Fruit fly (Drosophila melanogaster) whole organism, embryonic: ENCODE results near the gene gb.

Experiments
- Abd-B ChIP-seq: fragments of 200-800 bp; sonication (Bioruptor generic); optimal IDR thresholded peaks from 2 replicates; lab custom pipeline; 2018; ENCODE audit warnings: missing biosample characterization, mild to moderate bottlenecking, missing genetic modification characterization, moderate library complexity
- Atf3 ChIP-seq: fragments of 200-800 bp; sonication (Bioruptor generic); optimal IDR thresholded peaks from 3 replicates; lab custom pipeline; 2016; ENCODE audit warnings: missing biosample characterization, missing genetic modification characterization
- Awh ChIP-seq: fragments of 200-800 bp; sonication (Bioruptor generic); IDR thresholded peaks from 2 replicates; pipeline ENCODE4, ENCODE4 v1.3.6; 2022; ENCODE audit warnings: missing biosample characterization, missing genetic modification characterization
- CG1024 ChIP-seq: fragments of 200-800 bp; sonication (Bioruptor generic); IDR thresholded peaks from 2 replicates; pipeline ENCODE4 v1.3.6; 2022; ENCODE audit warnings: missing biosample characterization, missing genetic modification characterization
- CG11093 ChIP-seq: fragments of 200-800 bp; sonication (Bioruptor generic); IDR thresholded peaks from 3 replicates; pipeline ENCODE4 v1.3.6; 2022; ENCODE audit warnings: missing biosample characterization, missing genetic modification characterization
- CG12219 ChIP-seq: fragments of 200-800 bp; sonication (Bioruptor generic); optimal IDR thresholded peaks from 3 replicates; lab custom pipeline; 2018; ENCODE audit warnings: missing biosample characterization, mild to moderate bottlenecking, missing genetic modification characterization
- CG14050 ChIP-seq: fragments of 200-800 bp; sonication (Bioruptor generic); IDR thresholded peaks from 3 replicates; pipeline ENCODE4 v1.3.6; 2022; ENCODE audit warnings: missing biosample characterization, missing genetic modification characterization
- CG14710 ChIP-seq: fragments of 200-800 bp; sonication (Bioruptor generic); optimal IDR thresholded peaks from 3 replicates; lab custom pipeline; 2019; ENCODE audit warnings: missing biosample characterization, mild to moderate bottlenecking, missing genetic modification characterization, moderate library complexity
- CG15601 ChIP-seq: fragments of 200-800 bp; sonication (Bioruptor generic); optimal IDR thresholded peaks from 3 replicates; lab custom pipeline; 2019; ENCODE audit warnings: missing biosample characterization, mild to moderate bottlenecking, missing genetic modification characterization, moderate library complexity
- CG15696 ChIP-seq: fragments of 200-800 bp; sonication (Bioruptor generic); optimal IDR thresholded peaks from 2 replicates; lab custom pipeline; 2019; ENCODE audit warnings: missing biosample characterization, mild to moderate bottlenecking, missing genetic modification characterization, moderate library complexity
- CG1603 ChIP-seq: fragments of 200-800 bp; sonication (Bioruptor generic); optimal IDR thresholded peaks from 2 replicates; lab custom pipeline; 2019; ENCODE audit warnings: missing biosample characterization, mild to moderate bottlenecking, missing genetic modification characterization, moderate library complexity
- CG17361 ChIP-seq: fragments of 200-800 bp; sonication (Bioruptor generic); IDR thresholded peaks from 3 replicates; pipeline ENCODE4 v1.3.6; 2022; ENCODE audit warnings: missing biosample characterization, missing genetic modification characterization
- CG17612 ChIP-seq: fragments of 200-800 bp; sonication (Bioruptor generic); IDR thresholded peaks from 2 replicates; pipeline ENCODE4 v1.3.6; 2022; ENCODE audit warnings: missing biosample characterization, missing genetic modification characterization
- CG17829 ChIP-seq: fragments of 200-800 bp; optimal IDR thresholded peaks from 2 replicates; lab custom pipeline; 2019; ENCODE audit warnings: missing biosample characterization, mild to moderate bottlenecking, missing genetic modification characterization, moderate library complexity
- CG2678 ChIP-seq: fragments of 200-800 bp; sonication (Bioruptor generic); optimal IDR thresholded peaks from 3 replicates; lab custom pipeline; 2019; ENCODE audit warnings: missing biosample characterization, mild to moderate bottlenecking, missing genetic modification characterization, moderate library complexity
- CG2712 ChIP-seq: fragments of 200-800 bp; optimal IDR thresholded peaks from 3 replicates; lab custom pipeline; 2019; ENCODE audit warnings: missing biosample characterization, mild to moderate bottlenecking, missing genetic modification characterization, moderate library complexity
- CG2875 ChIP-seq: fragments of 200-800 bp; sonication (Bioruptor generic); optimal IDR thresholded peaks from 2 replicates; lab custom pipeline; 2017; ENCODE audit warnings: missing biosample characterization, mild to moderate bottlenecking, missing genetic modification characterization, missing genetic modification reagents
- CG4360 ChIP-seq: fragments of 200-800 bp; sonication (Bioruptor generic); IDR thresholded peaks from 2 replicates; pipeline ENCODE4 v1.3.6; 2022; ENCODE audit warnings: missing biosample characterization, missing genetic modification characterization
- CG9727 ChIP-seq: fragments of 200-800 bp; sonication (Bioruptor generic); optimal IDR thresholded peaks from 3 replicates; lab custom pipeline; 2017; ENCODE audit warnings: missing biosample characterization, mild to moderate bottlenecking, missing genetic modification characterization
- CTCF ChIP-seq: fragments of 200-800 bp; sonication (Bioruptor generic); optimal IDR thresholded peaks from 2 replicates; lab custom pipeline; 2017; ENCODE audit warnings: missing biosample characterization, mild to moderate bottlenecking, missing genetic modification characterization, moderate library complexity
- Gsc ChIP-seq: fragments of 200-800 bp; sonication (Bioruptor generic); IDR thresholded peaks from 2 replicates; pipeline ENCODE4 v1.3.6; 2022; ENCODE audit warnings: missing biosample characterization, missing genetic modification characterization
- HLH4C ChIP-seq: fragments of 200-800 bp; sonication (Bioruptor generic); IDR thresholded peaks from 3 replicates; pipeline ENCODE4 v1.3.6; 2022; ENCODE audit warnings: missing biosample characterization, missing genetic modification characterization; ENCODE audit not compliant: partially characterized antibody
- Hand ChIP-seq: fragments of 200-800 bp; sonication (Bioruptor generic); optimal IDR thresholded peaks from 2 replicates; lab custom pipeline; 2017; ENCODE audit warnings: mild to moderate bottlenecking, missing biosample characterization, missing genetic modification reagents, missing genetic modification characterization
- Hr51 ChIP-seq, 2 experiments: fragments of 200-800 bp; sonication (Bioruptor generic); optimal IDR thresholded peaks; 2 replicates in 1 of 2; 3 replicates in 1 of 2; lab custom pipeline; 2016 to 2018; ENCODE audit warnings: missing biosample characterization in 2 of 2, missing genetic modification characterization in 2 of 2, mild to moderate bottlenecking in 1 of 2, moderate library complexity in 1 of 2
- NfI ChIP-seq: fragments of 200-800 bp; sonication (Bioruptor generic); optimal IDR thresholded peaks from 3 replicates; lab custom pipeline; 2018; ENCODE audit warnings: missing biosample characterization, mild to moderate bottlenecking, missing genetic modification characterization, moderate library complexity
- Scr ChIP-seq: fragments of 200-800 bp; sonication (Bioruptor generic); IDR thresholded peaks from 2 replicates; pipeline ENCODE4 v1.3.6; 2022; ENCODE audit warnings: missing biosample characterization, missing genetic modification characterization; ENCODE audit not compliant: partially characterized antibody
- Sry-δ ChIP-seq: fragments of 200-800 bp; sonication (Bioruptor generic); optimal IDR thresholded peaks from 2 replicates; lab custom pipeline; 2016; ENCODE audit warnings: missing biosample characterization, missing genetic modification characterization
- Xbp1 ChIP-seq: fragments of 200-800 bp; sonication (Bioruptor generic); optimal IDR thresholded peaks from 3 replicates; lab custom pipeline; 2016; ENCODE audit warnings: missing biosample characterization, mild to moderate bottlenecking, missing genetic modification characterization
- amos ChIP-seq: fragments of 200-800 bp; sonication (Bioruptor generic); IDR thresholded peaks from 2 replicates; pipeline ENCODE4 v1.3.6; 2022; ENCODE audit warnings: missing biosample characterization, missing genetic modification characterization; ENCODE audit not compliant: partially characterized antibody
- ap ChIP-seq: fragments of 200-800 bp; sonication (Bioruptor generic); IDR thresholded peaks from 2 replicates; pipeline ENCODE4 v1.3.6; 2022; ENCODE audit warnings: missing biosample characterization, missing genetic modification characterization
- bigmax ChIP-seq: fragments of 200-800 bp; sonication (Bioruptor generic); optimal IDR thresholded peaks from 2 replicates; lab custom pipeline; 2018; ENCODE audit warnings: missing biosample characterization, mild to moderate bottlenecking, missing genetic modification characterization
- bsh ChIP-seq, 2 experiments: fragments of 200-800 bp; sonication (Bioruptor generic); optimal IDR thresholded peaks; 2 replicates each; lab custom pipeline; 2017 to 2018; ENCODE audit warnings: mild to moderate bottlenecking in 2 of 2, missing biosample characterization in 2 of 2, missing genetic modification characterization in 2 of 2, moderate library complexity in 1 of 2
- dati ChIP-seq: fragments of 200-800 bp; sonication (Bioruptor generic); IDR thresholded peaks from 2 replicates; pipeline ENCODE4 v1.3.6; 2022; ENCODE audit warnings: missing biosample characterization, missing genetic modification characterization
- esg ChIP-seq: fragments of 200-800 bp; sonication (Bioruptor generic); conservative IDR thresholded peaks from 2 replicates; pipeline ENCODE4 v1.3.6; 2022; ENCODE audit warnings: missing biosample characterization, missing genetic modification characterization
- ewg ChIP-seq: fragments of 200-800 bp; sonication (Bioruptor generic); optimal IDR thresholded peaks from 3 replicates; lab custom pipeline; 2017; ENCODE audit warnings: mild to moderate bottlenecking, missing biosample characterization, missing genetic modification reagents, missing genetic modification characterization
- gcm ChIP-seq: fragments of 200-800 bp; sonication (Bioruptor generic); optimal IDR thresholded peaks from 2 replicates; lab custom pipeline; 2019; ENCODE audit warnings: missing biosample characterization, mild to moderate bottlenecking, missing genetic modification characterization, moderate library complexity
- gem ChIP-seq: fragments of 200-800 bp; sonication (Bioruptor generic); optimal IDR thresholded peaks from 2 replicates; lab custom pipeline; 2019; ENCODE audit warnings: missing biosample characterization, mild to moderate bottlenecking, missing genetic modification characterization, moderate library complexity
- nmo ChIP-seq: fragments of 200-800 bp; sonication (Bioruptor generic); optimal IDR thresholded peaks from 2 replicates; lab custom pipeline; 2018; ENCODE audit warnings: missing biosample characterization, mild to moderate bottlenecking, missing genetic modification characterization, moderate library complexity
- nom ChIP-seq: fragments of 200-800 bp; sonication (Bioruptor generic); optimal IDR thresholded peaks from 2 replicates; lab custom pipeline; 2017; ENCODE audit warnings: missing biosample characterization, missing genetic modification characterization, mild to moderate bottlenecking, moderate library complexity, missing genetic modification reagents
- peb ChIP-seq: fragments of 200-800 bp; sonication (Bioruptor generic); IDR thresholded peaks from 2 replicates; pipeline ENCODE4 v1.3.6; 2022; ENCODE audit warnings: missing biosample characterization, missing genetic modification characterization
- prd ChIP-seq, 3 experiments: fragments of >200 bp in 2 of 3; fragments of 200-800 bp in 1 of 3; sonication (Bioruptor generic) in 1 of 3; optimal IDR thresholded peaks in 2 of 3; IDR thresholded peaks in 1 of 3; 2 replicates in 2 of 3; 3 replicates in 1 of 3; pipeline versions ENCODE4 v1.3.6 to Lab custom; 2017 to 2022; ENCODE audit warnings: missing biosample characterization in 1 of 3, missing genetic modification characterization in 1 of 3
- pros ChIP-seq: fragments of 200-800 bp; sonication (Bioruptor generic); optimal IDR thresholded peaks from 3 replicates; lab custom pipeline; 2019; ENCODE audit warnings: missing biosample characterization, mild to moderate bottlenecking, missing genetic modification characterization, moderate library complexity
- sd ChIP-seq: fragments of 200-800 bp; sonication (Bioruptor generic); optimal IDR thresholded peaks from 3 replicates; lab custom pipeline; 2018; ENCODE audit warnings: missing biosample characterization, mild to moderate bottlenecking, missing genetic modification characterization, moderate library complexity
- sima ChIP-seq: fragments of 200-800 bp; sonication (Bioruptor generic); optimal IDR thresholded peaks from 2 replicates; lab custom pipeline; 2016; ENCODE audit warnings: missing biosample characterization, missing genetic modification characterization
- sob ChIP-seq: fragments of 200-800 bp; sonication (Bioruptor generic); IDR thresholded peaks from 2 replicates; pipeline ENCODE4 v1.3.6; 2022; ENCODE audit warnings: missing biosample characterization, missing genetic modification characterization
- tx ChIP-seq: fragments of 200-800 bp; sonication (Bioruptor generic); optimal IDR thresholded peaks from 2 replicates; lab custom pipeline; 2016; ENCODE audit warnings: missing biosample characterization, missing genetic modification characterization
- vnd ChIP-seq: fragments of 200-800 bp; sonication (Bioruptor generic); IDR thresholded peaks from 3 replicates; pipeline ENCODE4 v1.3.6; 2022; ENCODE audit warnings: missing biosample characterization, missing genetic modification characterization; ENCODE audit not compliant: partially characterized antibody
- wdn ChIP-seq: fragments of 200-800 bp; sonication (Bioruptor generic); IDR thresholded peaks from 2 replicates; pipeline ENCODE4 v1.3.6; 2022; ENCODE audit warnings: missing biosample characterization, missing genetic modification characterization

The gb gene

dm6 chr3R:27150685-27151515 is 38.8 kb upstream of the gb start, which contains the start of gene CG6051 (continued):
- TF ChIP-seq CG11093 (GFP tag; lab: Robert Waterston, UW) (peak; percentile 21; the same call in 1 of the 3 replicates), Sry-δ (GFP tag; lab: Kevin White, UChicago) (peak; percentile 23), pros (GFP tag; lab: Kevin White, UChicago) (no peak), CG14710 (tag; lab: Kevin White, UChicago) (peak; percentile 82), nom (peak; percentile 74), CG14050 (GFP tag; lab: Robert Waterston, UW) (no peak), vnd (GFP tag; lab: Robert Waterston, UW) (no peak), ewg (no peak), esg (GFP tag; lab: Robert Waterston, UW) (no peak), CG9727 (GFP tag; lab: Kevin White, UChicago) (peak; percentile 30), CG17361 (GFP tag; lab: Robert Waterston, UW) (no peak), gcm (peak; percentile 39), Abd-B (GFP tag; lab: Kevin White, UChicago) (peak; percentile 56), ap (GFP tag; lab: Robert Waterston, UW) (no peak), CG4360 (no peak), CG2712 (tag; lab: Kevin White, UChicago) (peak; percentile 73), Awh (no peak), tx (peak; percentile 34), NfI (GFP tag; lab: Kevin White, UChicago) (peak; percentile 66), amos (GFP tag; lab: Robert Waterston, UW) (no peak), wdn (no peak), Scr (no peak), sd (no peak), nmo (peak; percentile 67), peb (GFP tag; lab: Robert Waterston, UW) (no peak), bsh (GFP tag; optimal IDR thresholded peaks at IDR 0.05; lab: Kevin White, UChicago) (peak in 1 of 2 experiments; percentile 47), Atf3 (GFP tag; lab: Kevin White, UChicago) (peak; percentile 25), CG1024 (GFP tag; lab: Robert Waterston, UW) (no peak), prd (optimal IDR thresholded peaks at IDR 0.05; lab: Kevin White, UChicago) (no peak), prd (GFP tag; IDR thresholded peaks at IDR 0.05; lab: Robert Waterston, UW) (no peak), CG15601 (tag; lab: Kevin White, UChicago) (peak; percentile 21), bigmax (no peak), CG15696 (peak; percentile 21), gem (tag; lab: Kevin White, UChicago) (peak; percentile 77), Hr51 (GFP tag; optimal IDR thresholded peaks at IDR 0.05; lab: Kevin White, UChicago) (peak in 1 of 2 experiments; percentile 61), Hand (GFP tag; lab: Kevin White, UChicago) (peak; percentile 59), CG2875 (GFP tag; lab: Kevin White, UChicago) (peak; percentile 9), Xbp1 (peak; percentile 69), sima (no peak), CG1603 (tag; lab: Kevin White, UChicago) (peak; percentile 80), CG12219 (GFP tag; lab: Kevin White, UChicago) (no peak), CTCF (GFP tag; lab: Kevin White, UChicago) (no peak), CG17612 (GFP tag; lab: Robert Waterston, UW) (no peak), CG2678 (tag; lab: Kevin White, UChicago) (peak; percentile 75), sob (GFP tag; lab: Robert Waterston, UW) (no peak), Gsc (GFP tag; lab: Robert Waterston, UW) (no peak), CG17829 (tag; lab: Kevin White, UChicago) (peak; percentile 61), HLH4C (GFP tag; lab: Robert Waterston, UW) (no peak), dati (no peak)
